Fruit fly (Drosophila melanogaster): ENCODE measurements around the gene CG45075.
A peak's percentile ranks its signal among the peaks of the same experiment; 100 is the strongest.

The CG45075 gene

DNA sequence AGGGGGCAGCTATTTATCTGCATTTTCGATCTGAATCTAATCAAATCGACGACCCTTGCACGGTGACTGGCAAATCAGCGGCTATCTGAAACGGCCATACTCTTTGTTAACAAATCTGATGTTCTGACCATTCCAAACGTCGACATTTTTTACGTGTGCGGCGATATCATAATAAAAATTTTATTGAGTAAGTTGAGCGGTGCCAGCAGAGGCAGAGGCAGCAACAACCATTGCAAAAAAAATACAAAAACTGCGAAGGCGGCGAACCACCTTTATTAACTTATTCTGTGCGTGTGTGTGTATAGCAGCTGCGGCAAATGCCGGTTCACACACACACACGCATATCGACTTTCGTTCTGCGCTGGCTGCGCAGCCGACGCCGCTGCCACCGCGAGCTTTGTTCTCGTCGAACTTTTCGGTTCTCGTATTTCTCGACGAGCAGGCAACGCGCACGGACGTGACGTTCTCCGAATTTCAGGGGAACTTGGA lies 9.0 kb upstream of the CG45075 start, which contains the start of gene Kr-h1 (continued):
- TF ChIP-seq Side (GFP tag; optimal IDR thresholded peaks at IDR 0.05) (no peak), CG8944 (GFP tag; optimal IDR thresholded peaks at IDR 0.05) (no peak), usp (GFP tag; optimal IDR thresholded peaks at IDR 0.05) (no peak), CG12391 (tag; optimal IDR thresholded peaks at IDR 0.05) (no peak), rib (GFP tag; IDR thresholded peaks at IDR 0.05) (peak; percentile 85), abd-A (tag; optimal IDR thresholded peaks at IDR 0.05) (peak; percentile 6), Dip3 (GFP tag; optimal IDR thresholded peaks at IDR 0.05) (no peak), sc (optimal IDR thresholded peaks at IDR 0.05) (no peak), sc (GFP tag; optimal IDR thresholded peaks at IDR 0.05) (no peak), ham (GFP tag; IDR thresholded peaks at IDR 0.05) (no peak), peb (GFP tag; IDR thresholded peaks at IDR 0.05) (no peak), CG2875 (GFP tag; optimal IDR thresholded peaks at IDR 0.05) (no peak), row (GFP tag; IDR thresholded peaks at IDR 0.05) (no peak), CG9932 (GFP tag; IDR thresholded peaks at IDR 0.05) (peak; percentile 17; the same call in 1 of the 2 replicates), sna (GFP tag; IDR thresholded peaks at IDR 0.05; ENCODE audit: partially characterized antibody) (no peak), ftz-f1 (GFP tag; optimal IDR thresholded peaks at IDR 0.05) (peak; percentile 44), CG14965 (GFP tag; optimal IDR thresholded peaks at IDR 0.05; ENCODE audit: borderline replicate concordance) (no peak), CG12219 (GFP tag; optimal IDR thresholded peaks at IDR 0.05) (no peak), nerfin-2 (GFP tag; IDR thresholded peaks at IDR 0.05; ENCODE audit: partially characterized antibody) (no peak), zfh1 (GFP tag; IDR thresholded peaks at IDR 0.05) (no peak; the same call in 2 of the 3 replicates), chinmo (GFP tag; IDR thresholded peaks at IDR 0.05; ENCODE audit: partially characterized antibody) (peak; percentile 96), Neu2 (GFP tag; optimal IDR thresholded peaks at IDR 0.05; ENCODE audit: borderline replicate concordance) (no peak), cato (GFP tag; optimal IDR thresholded peaks at IDR 0.05; ENCODE audit: borderline replicate concordance) (no peak), CG6254 (GFP tag; optimal IDR thresholded peaks at IDR 0.05) (no peak), maf-S (GFP tag; optimal IDR thresholded peaks at IDR 0.05) (no peak), CG12299 (tag; optimal IDR thresholded peaks at IDR 0.05) (no peak), Adf1 (GFP tag; IDR thresholded peaks at IDR 0.05) (peak; percentile 100), CG8281 (tag; optimal IDR thresholded peaks at IDR 0.05) (no peak), Ada2b (GFP tag; IDR thresholded peaks at IDR 0.05) (no peak), kah (GFP tag; optimal IDR thresholded peaks at IDR 0.05) (no peak), eve (GFP tag; optimal IDR thresholded peaks at IDR 0.05) (no peak), sob (GFP tag; IDR thresholded peaks at IDR 0.05) (no peak), CG7839 (tag; optimal IDR thresholded peaks at IDR 0.05) (no peak), odd (GFP tag; optimal IDR thresholded peaks at IDR 0.05) (no peak), disco-r (GFP tag; optimal IDR thresholded peaks at IDR 0.05) (no peak), amos (GFP tag; IDR thresholded peaks at IDR 0.05; ENCODE audit: partially characterized antibody) (peak; percentile 27; the same call in 1 of the 2 replicates), CG10959 (GFP tag; IDR thresholded peaks at IDR 0.05) (no peak), sd (tag; optimal IDR thresholded peaks at IDR 0.05) (peak; percentile 65), Myb (GFP tag; optimal IDR thresholded peaks at IDR 0.05) (no peak), crp (GFP tag; optimal IDR thresholded peaks at IDR 0.05) (no peak), gt (GFP tag; IDR thresholded peaks at IDR 0.05) (no peak), CG1529 (GFP tag; optimal IDR thresholded peaks at IDR 0.05) (no peak), Hmx (GFP tag; optimal IDR thresholded peaks at IDR 0.05) (no peak), Jarid2 (GFP tag; optimal IDR thresholded peaks at IDR 0.05) (peak; percentile 33), CG34422 (GFP tag; IDR thresholded peaks at IDR 0.05) (peak; percentile 26; the same call in 1 of the 3 replicates), Sin3A (optimal IDR thresholded peaks at IDR 0.05) (no peak), en (GFP tag; optimal IDR thresholded peaks at IDR 0.05) (no peak), CG14050 (GFP tag; IDR thresholded peaks at IDR 0.05) (no peak), B-H1 (GFP tag; IDR thresholded peaks at IDR 0.05) (no peak), Scr (GFP tag; IDR thresholded peaks at IDR 0.05; ENCODE audit: partially characterized antibody) (0 out of 2 replicates have a peak, but pooled peaks have one; percentile 12), ewg (GFP tag; optimal IDR thresholded peaks at IDR 0.05) (no peak)

Measured in whole organism, embryonic.